ENCODE assay signal across 1 fruit fly cellular context in the genomic region with DNA sequence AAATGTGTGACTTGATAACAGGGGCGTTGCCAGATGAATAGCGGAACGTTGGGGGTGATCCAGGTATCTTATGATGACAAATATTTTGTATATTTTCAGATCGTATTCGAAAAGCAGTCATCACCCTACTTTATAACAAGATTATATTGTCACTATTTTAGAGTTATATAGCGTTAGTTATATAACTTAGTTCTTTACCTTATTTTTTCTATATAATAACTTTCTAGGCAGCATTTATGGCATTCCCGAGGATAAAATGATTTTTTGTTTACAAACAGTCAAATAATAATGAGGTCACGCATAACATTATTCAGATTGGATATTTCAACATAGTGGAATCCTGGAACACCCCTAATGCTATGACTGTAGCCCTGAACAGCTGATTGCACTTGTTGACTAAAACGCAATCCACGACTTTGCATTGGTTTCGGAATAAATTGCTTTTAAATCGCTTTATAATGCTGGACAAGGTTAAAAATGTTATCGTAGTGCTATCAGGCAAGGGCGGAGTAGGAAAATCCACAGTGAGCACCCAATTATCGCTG.
TF ChIP-seq lines count a peak whose summit lies in the region.

A gene (plus strand): TSS at position 381 of the 545 bp plus-strand sequence.

TF ChIP-seq in whole organism, embryonic, 481 proteins besides CTCF, POLR2A, EP300 and RAD21 (continued from another document and continues in another):
- TF ChIP-seq CG6654 (GFP tag; optimal IDR thresholded peaks at IDR 0.05; lab: Kevin White, UChicago) (peak; percentile 84), MBD-R2 (GFP tag; IDR thresholded peaks at IDR 0.05; lab: Robert Waterston, UW) (peak; percentile 81), mam (GFP tag; optimal IDR thresholded peaks at IDR 0.05; lab: Kevin White, UChicago) (peak; percentile 95), MTF-1 (GFP tag; optimal IDR thresholded peaks at IDR 0.05; lab: Kevin White, UChicago; ENCODE audit: borderline replicate concordance) (peak; percentile 65), crol (GFP tag; IDR thresholded peaks at IDR 0.05; lab: Robert Waterston, UW) (no peak), CG12155 (GFP tag; optimal IDR thresholded peaks at IDR 0.05; lab: Kevin White, UChicago) (peak; percentile 96), scrt (GFP tag; optimal IDR thresholded peaks at IDR 0.05; lab: Kevin White, UChicago) (peak; percentile 96), TFAM (GFP tag; optimal IDR thresholded peaks at IDR 0.05; lab: Kevin White, UChicago) (peak; percentile 68), caup (GFP tag; optimal IDR thresholded peaks at IDR 0.05; lab: Kevin White, UChicago; ENCODE audit: severe bottlenecking) (peak; percentile 93), ATbp (GFP tag; optimal IDR thresholded peaks at IDR 0.05; lab: Kevin White, UChicago) (peak; percentile 88), sob (GFP tag; IDR thresholded peaks at IDR 0.05; lab: Robert Waterston, UW) (peak; percentile 94), Eip74EF (GFP tag; optimal IDR thresholded peaks at IDR 0.05; lab: Kevin White, UChicago) (peak in 1 of 2 experiments; percentile 83), MESR4 (GFP tag; optimal IDR thresholded peaks at IDR 0.05; lab: Kevin White, UChicago) (peak; percentile 41), vfl (GFP tag; optimal IDR thresholded peaks at IDR 0.05; lab: Kevin White, UChicago) (peak; percentile 95), Ssrp (tag; optimal IDR thresholded peaks at IDR 0.05; lab: Kevin White, UChicago) (peak; percentile 97), H2.0 (GFP tag; IDR thresholded peaks at IDR 0.05; lab: Robert Waterston, UW) (peak; percentile 90), bsh (GFP tag; optimal IDR thresholded peaks at IDR 0.05; lab: Kevin White, UChicago) (peak; percentile 66 to 92), aop (GFP tag; IDR thresholded peaks at IDR 0.05; lab: Robert Waterston, UW) (0 out of 2 replicates have a peak, but pooled peaks have one; percentile 13), ttk (GFP tag; IDR thresholded peaks at IDR 0.05; lab: Robert Waterston, UW) (peak; percentile 89), gsb-n (tag; optimal IDR thresholded peaks at IDR 0.05; lab: Kevin White, UChicago) (peak; percentile 92), CG2875 (GFP tag; optimal IDR thresholded peaks at IDR 0.05; lab: Kevin White, UChicago) (peak; percentile 76), slp2 (GFP tag; optimal IDR thresholded peaks at IDR 0.05; lab: Kevin White, UChicago) (peak; percentile 93), ham (GFP tag; IDR thresholded peaks at IDR 0.05; lab: Robert Waterston, UW) (peak; percentile 73), Scr (GFP tag; IDR thresholded peaks at IDR 0.05; lab: Robert Waterston, UW; ENCODE audit: partially characterized antibody) (no peak), CG3847 (GFP tag; IDR thresholded peaks at IDR 0.05; lab: Robert Waterston, UW) (peak; percentile 96), CG14710 (tag; optimal IDR thresholded peaks at IDR 0.05; lab: Kevin White, UChicago) (peak; percentile 97), Kr (GFP tag; optimal IDR thresholded peaks at IDR 0.05; lab: Kevin White, UChicago) (peak; percentile 15), btn (GFP tag; optimal IDR thresholded peaks at IDR 0.05; lab: Kevin White, UChicago) (peak; percentile 51), ranshi (GFP tag; IDR thresholded peaks at IDR 0.05; lab: Robert Waterston, UW) (peak; percentile 87), ems (GFP tag; optimal IDR thresholded peaks at IDR 0.05; lab: Kevin White, UChicago) (peak; percentile 94), grau (tag; optimal IDR thresholded peaks at IDR 0.05; lab: Kevin White, UChicago) (peak; percentile 96), wdn (GFP tag; IDR thresholded peaks at IDR 0.05; lab: Robert Waterston, UW) (peak; percentile 85), mld (GFP tag; IDR thresholded peaks at IDR 0.05; lab: Robert Waterston, UW; ENCODE audit: partially characterized antibody) (no peak), CG33557 (GFP tag; optimal IDR thresholded peaks at IDR 0.05; lab: Kevin White, UChicago) (peak; percentile 96), CG14667 (GFP tag; IDR thresholded peaks at IDR 0.05; lab: Robert Waterston, UW) (peak; percentile 89), pnt (GFP tag; optimal IDR thresholded peaks at IDR 0.05; lab: Kevin White, UChicago) (peak; percentile 94), wek (GFP tag; optimal IDR thresholded peaks at IDR 0.05; lab: Kevin White, UChicago) (peak; percentile 99), fu2 (GFP tag; optimal IDR thresholded peaks at IDR 0.05; lab: Kevin White, UChicago) (peak; percentile 94), Dp (GFP tag; optimal IDR thresholded peaks at IDR 0.05; lab: Kevin White, UChicago) (peak; percentile 33), so (GFP tag; IDR thresholded peaks at IDR 0.05; lab: Robert Waterston, UW) (peak; percentile 87), Vsx1 (GFP tag; optimal IDR thresholded peaks at IDR 0.05; lab: Kevin White, UChicago) (peak; percentile 87), CG8359 (GFP tag; optimal IDR thresholded peaks at IDR 0.05; lab: Kevin White, UChicago; ENCODE audit: borderline replicate concordance) (peak; percentile 80), croc (GFP tag; conservative IDR thresholded peaks at IDR 0.05; lab: Robert Waterston, UW) (peak; percentile 93), CG7987 (GFP tag; optimal IDR thresholded peaks at IDR 0.05; lab: Kevin White, UChicago) (peak; percentile 89), CG14014 (GFP tag; IDR thresholded peaks at IDR 0.05; lab: Robert Waterston, UW) (peak; percentile 91), Hr3 (GFP tag; optimal IDR thresholded peaks at IDR 0.05; lab: Kevin White, UChicago) (peak; percentile 99), CG4617 (GFP tag; optimal IDR thresholded peaks at IDR 0.05; lab: Kevin White, UChicago; ENCODE audit: borderline replicate concordance) (peak; percentile 94), D19B (GFP tag; optimal IDR thresholded peaks at IDR 0.05; lab: Kevin White, UChicago) (peak; percentile 89), nom (GFP tag; optimal IDR thresholded peaks at IDR 0.05; lab: Kevin White, UChicago) (peak; percentile 77), sens (GFP tag; lab: Kevin White, UChicago) (peak; percentile 99), CG15514 (GFP tag; optimal IDR thresholded peaks at IDR 0.05; lab: Kevin White, UChicago) (peak; percentile 87), vvl (GFP tag; IDR thresholded peaks at IDR 0.05; lab: Robert Waterston, UW) (peak; percentile 95), H15 (GFP tag; IDR thresholded peaks at IDR 0.05; lab: Robert Waterston, UW) (peak; percentile 91), Doc2 (GFP tag; IDR thresholded peaks at IDR 0.05; lab: Robert Waterston, UW) (no peak; the same call in none of the 2 replicates), CG7839 (tag; optimal IDR thresholded peaks at IDR 0.05; lab: Kevin White, UChicago) (peak; percentile 96), zfh1 (GFP tag; IDR thresholded peaks at IDR 0.05; lab: Robert Waterston, UW) (peak; percentile 91), luna (GFP tag; optimal IDR thresholded peaks at IDR 0.05; lab: Kevin White, UChicago) (peak; percentile 73), Usf (GFP tag; optimal IDR thresholded peaks at IDR 0.05; lab: Kevin White, UChicago) (peak; percentile 93), cas (GFP tag; IDR thresholded peaks at IDR 0.05; lab: Robert Waterston, UW) (peak; percentile 81), CG6272 (GFP tag; IDR thresholded peaks at IDR 0.05; lab: Robert Waterston, UW) (peak; percentile 92), Dbx (GFP tag; IDR thresholded peaks at IDR 0.05; lab: Robert Waterston, UW) (peak; percentile 95), CG4282 (GFP tag; optimal IDR thresholded peaks at IDR 0.05; lab: Kevin White, UChicago) (peak; percentile 70), Mes4 (GFP tag; optimal IDR thresholded peaks at IDR 0.05; lab: Kevin White, UChicago) (peak; percentile 87), tna (GFP tag; IDR thresholded peaks at IDR 0.05; lab: Robert Waterston, UW; ENCODE audit: partially characterized antibody) (no peak), ssp (GFP tag; IDR thresholded peaks at IDR 0.05; lab: Robert Waterston, UW) (peak; percentile 90), CG12219 (GFP tag; optimal IDR thresholded peaks at IDR 0.05; lab: Kevin White, UChicago) (peak; percentile 91), CG7556 (GFP tag; optimal IDR thresholded peaks at IDR 0.05; lab: Kevin White, UChicago) (peak; percentile 95), Doc3 (GFP tag; IDR thresholded peaks at IDR 0.05; lab: Robert Waterston, UW; ENCODE audit: partially characterized antibody) (no peak), eyg (GFP tag; optimal IDR thresholded peaks at IDR 0.05; lab: Kevin White, UChicago) (peak; percentile 80), Bgb (GFP tag; IDR thresholded peaks at IDR 0.05; lab: Robert Waterston, UW; ENCODE audit: partially characterized antibody) (no peak), lola (GFP tag; optimal IDR thresholded peaks at IDR 0.05; lab: Kevin White, UChicago) (peak in 1 of 3 experiments; percentile 98), CG8281 (tag; optimal IDR thresholded peaks at IDR 0.05; lab: Kevin White, UChicago) (peak; percentile 85), Sry-β (GFP tag; optimal IDR thresholded peaks at IDR 0.05; lab: Kevin White, UChicago) (peak; percentile 62), Adf1 (GFP tag; IDR thresholded peaks at IDR 0.05; lab: Robert Waterston, UW) (peak; percentile 78), CG9727 (GFP tag; optimal IDR thresholded peaks at IDR 0.05; lab: Kevin White, UChicago) (peak; percentile 96), CkIIα-i1 (GFP tag; IDR thresholded peaks at IDR 0.05; lab: Robert Waterston, UW) (no peak), row (GFP tag; IDR thresholded peaks at IDR 0.05; lab: Robert Waterston, UW) (peak; percentile 98), rib (GFP tag; IDR thresholded peaks at IDR 0.05; lab: Robert Waterston, UW) (peak; percentile 89), lab (GFP tag; optimal IDR thresholded peaks at IDR 0.05; lab: Kevin White, UChicago) (peak; percentile 96), CG11398 (GFP tag; optimal IDR thresholded peaks at IDR 0.05; lab: Kevin White, UChicago) (peak; percentile 70), Camta (GFP tag; optimal IDR thresholded peaks at IDR 0.05; lab: Kevin White, UChicago) (peak; percentile 92), CG42726 (GFP tag; IDR thresholded peaks at IDR 0.05; lab: Robert Waterston, UW; ENCODE audit: partially characterized antibody) (no peak), stwl (tag; optimal IDR thresholded peaks at IDR 0.05; lab: Kevin White, UChicago) (peak; percentile 79), gfzf (GFP tag; optimal IDR thresholded peaks at IDR 0.05; lab: Kevin White, UChicago) (peak; percentile 14), chif (GFP tag; optimal IDR thresholded peaks at IDR 0.05; lab: Kevin White, UChicago) (peak; percentile 91 to 96), NFAT (GFP tag; IDR thresholded peaks at IDR 0.05; lab: Robert Waterston, UW) (peak; percentile 93), CG4404 (GFP tag; IDR thresholded peaks at IDR 0.05; lab: Robert Waterston, UW) (peak; percentile 96), CG8089 (GFP tag; optimal IDR thresholded peaks at IDR 0.05; lab: Kevin White, UChicago) (peak; percentile 79), C15 (GFP tag; IDR thresholded peaks at IDR 0.05; lab: Robert Waterston, UW) (peak; percentile 75; the same call in 2 of the 3 replicates), CG9876 (GFP tag; optimal IDR thresholded peaks at IDR 0.05; lab: Kevin White, UChicago) (peak; percentile 87), B-H1 (GFP tag; IDR thresholded peaks at IDR 0.05; lab: Robert Waterston, UW) (peak; percentile 77), pros (GFP tag; optimal IDR thresholded peaks at IDR 0.05; lab: Kevin White, UChicago) (peak; percentile 53), CG6175 (GFP tag; IDR thresholded peaks at IDR 0.05; lab: Robert Waterston, UW) (peak; percentile 80; the same call in 2 of the 3 replicates), Xbp1 (GFP tag; optimal IDR thresholded peaks at IDR 0.05; lab: Kevin White, UChicago) (peak; percentile 98), zen2 (GFP tag; IDR thresholded peaks at IDR 0.05; lab: Robert Waterston, UW; ENCODE audit: partially characterized antibody) (no peak), CG11504 (tag; optimal IDR thresholded peaks at IDR 0.05; lab: Kevin White, UChicago) (peak; percentile 95), Hsf (GFP tag; optimal IDR thresholded peaks at IDR 0.05; lab: Kevin White, UChicago) (peak; percentile 98), Dref (GFP tag; IDR thresholded peaks at IDR 0.05; lab: Robert Waterston, UW) (no peak), emc (GFP tag; optimal IDR thresholded peaks at IDR 0.05; lab: Kevin White, UChicago) (peak; percentile 90), CG17359 (tag; optimal IDR thresholded peaks at IDR 0.05; lab: Kevin White, UChicago) (peak; percentile 90), pb (GFP tag; optimal IDR thresholded peaks at IDR 0.05; lab: Kevin White, UChicago) (peak; percentile 74), HLH54F (GFP tag; optimal IDR thresholded peaks at IDR 0.05; lab: Kevin White, UChicago) (peak; percentile 97), z (GFP tag; IDR thresholded peaks at IDR 0.05; lab: Robert Waterston, UW) (peak; percentile 65; the same call in 1 of the 3 replicates), CG5180 (GFP tag; optimal IDR thresholded peaks at IDR 0.05; lab: Kevin White, UChicago) (peak; percentile 80), CG12299 (tag; optimal IDR thresholded peaks at IDR 0.05; lab: Kevin White, UChicago) (peak; percentile 91), ken (GFP tag; IDR thresholded peaks at IDR 0.05; lab: Robert Waterston, UW) (peak; percentile 92), Ada2b (GFP tag; IDR thresholded peaks at IDR 0.05; lab: Robert Waterston, UW) (peak; percentile 90), tll (GFP tag; optimal IDR thresholded peaks at IDR 0.05; lab: Kevin White, UChicago) (peak; percentile 82 to 88), Hr51 (GFP tag; optimal IDR thresholded peaks at IDR 0.05; lab: Kevin White, UChicago) (peak; percentile 92 to 95), esg (GFP tag; conservative IDR thresholded peaks at IDR 0.05; lab: Robert Waterston, UW) (peak; percentile 93), CG6683 (GFP tag; optimal IDR thresholded peaks at IDR 0.05; lab: Kevin White, UChicago) (peak; percentile 81), CG31224 (GFP tag; IDR thresholded peaks at IDR 0.05; lab: Robert Waterston, UW) (peak; percentile 89), fd96Cb (tag; optimal IDR thresholded peaks at IDR 0.05; lab: Kevin White, UChicago) (peak; percentile 95), CG2116 (GFP tag; optimal IDR thresholded peaks at IDR 0.05; lab: Kevin White, UChicago) (peak; percentile 84), otp (GFP tag; IDR thresholded peaks at IDR 0.05; lab: Robert Waterston, UW) (peak; percentile 83), trem (tag; optimal IDR thresholded peaks at IDR 0.05; lab: Kevin White, UChicago) (peak; percentile 92), ac (GFP tag; optimal IDR thresholded peaks at IDR 0.05; lab: Kevin White, UChicago) (peak; percentile 83), BEAF-32 (GFP tag; optimal IDR thresholded peaks at IDR 0.05; lab: Kevin White, UChicago) (peak; percentile 69), CG33213 (GFP tag; optimal IDR thresholded peaks at IDR 0.05; lab: Kevin White, UChicago) (peak; percentile 86), ato (GFP tag; IDR thresholded peaks at IDR 0.05; lab: Robert Waterston, UW; ENCODE audit: partially characterized antibody) (no peak), CG10462 (GFP tag; optimal IDR thresholded peaks at IDR 0.05; lab: Kevin White, UChicago) (peak; percentile 91), corto (GFP tag; optimal IDR thresholded peaks at IDR 0.05; lab: Kevin White, UChicago) (peak; percentile 74)
